Worm (Caenorhabditis elegans) whole organism, L2 larva: ENCODE data around the gene T03G6.1.

Experiments
- C34F6.9 ChIP-seq: fragments of 150-350 bp; optimal IDR thresholded peaks from 2 replicates; lab custom pipeline; 2014; ENCODE audit warnings: missing biosample characterization, missing genetic modification characterization
- R02D3.7 ChIP-seq: fragments of 150-350 bp; optimal IDR thresholded peaks from 2 replicates; lab custom pipeline; 2014; ENCODE audit warnings: missing biosample characterization, missing genetic modification characterization
- ceh-16 ChIP-seq: fragments of 150-350 bp; optimal IDR thresholded peaks from 2 replicates; lab custom pipeline; 2014; ENCODE audit warnings: missing biosample characterization, missing genetic modification characterization
- ceh-82 ChIP-seq: fragments of 150-350 bp; optimal IDR thresholded peaks from 2 replicates; lab custom pipeline; 2014; ENCODE audit warnings: missing biosample characterization, missing genetic modification characterization
- crh-2 ChIP-seq: sonication (generic microtip); optimal IDR thresholded peaks from 2 replicates; lab custom pipeline; 2017; ENCODE audit warnings: missing biosample characterization, missing genetic modification characterization
- dmd-4 ChIP-seq: sonication (generic microtip); optimal IDR thresholded peaks from 2 replicates; lab custom pipeline; 2017; ENCODE audit warnings: missing biosample characterization, missing genetic modification characterization
- egl-27 ChIP-seq: sonication (generic microtip); optimal IDR thresholded peaks from 3 replicates; lab custom pipeline; 2017; ENCODE audit warnings: missing biosample characterization, missing genetic modification reagents, missing genetic modification characterization
- elt-1 ChIP-seq: fragments of 150-350 bp; optimal IDR thresholded peaks from 2 replicates; lab custom pipeline; 2014; ENCODE audit warnings: missing biosample characterization, missing genetic modification characterization
- lin-13 ChIP-seq: fragments of 150-350 bp; optimal IDR thresholded peaks from 2 replicates; lab custom pipeline; 2014; ENCODE audit warnings: missing biosample characterization, missing genetic modification reagents, missing genetic modification characterization
- lin-39 ChIP-seq: fragments of 150-350 bp; optimal IDR thresholded peaks from 2 replicates; lab custom pipeline; 2014; ENCODE audit warnings: missing biosample characterization, missing genetic modification reagents, missing genetic modification characterization
- lsy-2 ChIP-seq, 2 experiments: fragments of 150-350 bp in 1 of 2; sonication (generic microtip) in 1 of 2; optimal IDR thresholded peaks; 2 replicates each; lab custom pipeline; 2014 to 2017; ENCODE audit warnings: missing biosample characterization in 2 of 2, missing genetic modification characterization in 2 of 2
- mbf-1 ChIP-seq: sonication (generic microtip); optimal IDR thresholded peaks from 2 replicates; lab custom pipeline; 2017; ENCODE audit warnings: missing biosample characterization, missing genetic modification characterization
- mdl-1 ChIP-seq, 2 experiments: fragments of 150-350 bp in 1 of 2; sonication (generic microtip) in 1 of 2; optimal IDR thresholded peaks; 2 replicates each; lab custom pipeline; 2017; ENCODE audit warnings: missing biosample characterization in 2 of 2, missing genetic modification characterization in 2 of 2
- nhr-11 ChIP-seq: fragments of 150-350 bp; optimal IDR thresholded peaks from 2 replicates; lab custom pipeline; 2014; ENCODE audit warnings: missing biosample characterization, missing genetic modification characterization
- nhr-12 ChIP-seq: fragments of 150-350 bp; optimal IDR thresholded peaks from 2 replicates; lab custom pipeline; 2014; ENCODE audit warnings: missing biosample characterization, missing genetic modification characterization
- nhr-25 ChIP-seq: fragments of 150-350 bp; sonication (generic microtip); optimal IDR thresholded peaks from 3 replicates; lab custom pipeline; 2014; ENCODE audit warnings: missing biosample characterization, missing genetic modification characterization
- nhr-6 ChIP-seq: fragments of 150-350 bp; optimal IDR thresholded peaks from 2 replicates; lab custom pipeline; 2014; ENCODE audit warnings: missing biosample characterization, missing genetic modification characterization
- peb-1 ChIP-seq: fragments of 150-350 bp; optimal IDR thresholded peaks from 2 replicates; lab custom pipeline; 2014; ENCODE audit warnings: missing biosample characterization, missing genetic modification characterization
- skn-1 ChIP-seq: sonication (generic microtip); optimal IDR thresholded peaks from 2 replicates; lab custom pipeline; 2017; ENCODE audit warnings: missing biosample characterization, missing genetic modification characterization
- snpc-4 ChIP-seq: fragments of 150-350 bp; optimal IDR thresholded peaks from 2 replicates; lab custom pipeline; 2014; ENCODE audit warnings: missing biosample characterization, missing genetic modification characterization
- unc-55 ChIP-seq: fragments of 150-350 bp; sonication (generic microtip); optimal IDR thresholded peaks from 3 replicates; lab custom pipeline; 2014; ENCODE audit warnings: missing biosample characterization, missing genetic modification reagents, missing genetic modification characterization
- unc-62 ChIP-seq: fragments of 150-350 bp; optimal IDR thresholded peaks from 2 replicates; lab custom pipeline; 2014; ENCODE audit warnings: missing biosample characterization, missing genetic modification reagents, missing genetic modification characterization
- zag-1 ChIP-seq: fragments of 150-350 bp; optimal IDR thresholded peaks from 2 replicates; lab custom pipeline; 2014; ENCODE audit warnings: missing biosample characterization, missing genetic modification characterization

Gene T03G6.1

ce11 chrX:2626153-2626552, 18.1 kb downstream of the T03G6.1 start:
- no peak for TF ChIP-seq mdl-1 (tag; optimal IDR thresholded peaks at IDR 0.05; lab: Kevin White, UChicago)
- no peak for TF ChIP-seq nhr-12 (tag; lab: Kevin White, UChicago)
- TF ChIP-seq elt-1 (tag; lab: Kevin White, UChicago) = no peak

ce11 chrX:2632869-2633268, 24.8 kb downstream of the T03G6.1 start:
- TF ChIP-seq nhr-6 (tag; lab: Kevin White, UChicago) (no peak), mbf-1 (tag; lab: Kevin White, UChicago) (no peak), lsy-2 (tag; optimal IDR thresholded peaks at IDR 0.05; lab: Kevin White, UChicago) (no peak)
- TF ChIP-seq, all 48 proteins: peak for 0

ce11 chrX:2640556-2640955, 32.5 kb downstream of the T03G6.1 start:
- TF ChIP-seq elt-1 (tag; lab: Kevin White, UChicago) (no peak), ceh-82 (no peak), zag-1 (tag; lab: Kevin White, UChicago) (no peak), R02D3.7 (tag; lab: Kevin White, UChicago) (no peak), lin-39 (tag; lab: Kevin White, UChicago) (no peak), unc-62 (GFP tag; lab: Kevin White, UChicago) (no peak), nhr-11 (no peak), egl-27 (tag; lab: Kevin White, UChicago) (no peak), nhr-25 (tag; lab: Kevin White, UChicago) (no peak), crh-2 (no peak), lin-13 (GFP tag; lab: Kevin White, UChicago) (no peak), lsy-2 (tag; optimal IDR thresholded peaks at IDR 0.05; lab: Kevin White, UChicago) (no peak), skn-1 (tag; lab: Kevin White, UChicago) (no peak), mbf-1 (tag; lab: Kevin White, UChicago) (no peak)

DNA sequence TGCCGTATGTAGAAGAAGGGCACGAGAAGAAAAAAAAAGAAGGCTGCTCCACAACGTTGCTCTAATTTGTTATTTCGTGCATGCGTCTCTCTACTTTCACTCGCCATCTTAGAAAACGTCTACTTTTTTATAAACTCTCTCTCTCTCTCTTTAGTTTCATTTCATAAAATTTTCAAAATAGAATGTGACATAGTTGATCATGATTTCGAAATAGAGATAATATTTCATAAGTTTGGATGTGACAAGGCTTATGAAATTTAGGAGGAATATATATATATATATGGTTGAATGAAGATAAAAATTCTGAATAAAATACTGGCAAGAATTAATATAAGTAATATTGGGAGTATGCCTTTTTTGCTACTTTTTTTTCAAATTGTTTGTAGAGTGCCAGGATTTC, 33.1 kb downstream of the T03G6.1 start:
- peak; percentile 4 for TF ChIP-seq unc-55
- TF ChIP-seq nhr-12 (tag; lab: Kevin White, UChicago) = no peak

DNA sequence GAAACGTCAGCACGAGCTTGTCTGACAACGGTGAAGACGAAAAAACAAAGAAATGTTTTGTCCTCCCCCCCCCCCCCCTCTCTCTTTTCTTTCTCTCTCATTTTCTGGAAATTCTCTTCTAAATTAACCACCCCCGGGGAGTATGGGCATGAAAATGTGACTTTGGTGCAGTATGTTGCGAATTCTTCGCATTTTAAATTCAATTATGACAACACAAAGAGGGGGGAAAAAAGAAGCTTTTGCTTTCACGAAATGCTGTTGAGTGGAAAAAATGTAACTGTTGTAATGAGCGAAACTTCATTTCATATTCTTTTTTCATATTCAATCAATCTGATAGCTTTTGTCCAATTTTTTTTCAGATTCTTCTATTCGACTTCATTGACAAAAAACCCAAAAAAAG, 46.3 kb downstream of the T03G6.1 start:
- TF ChIP-seq C34F6.9 (tag; lab: Kevin White, UChicago) (peak; percentile 25), ceh-16 (tag; lab: Kevin White, UChicago) (no peak), snpc-4 (no peak), dmd-4 (no peak), R02D3.7 (tag; lab: Kevin White, UChicago) (no peak), peb-1 (tag; lab: Kevin White, UChicago) (no peak)
